Fruit fly (Drosophila melanogaster) whole organism, wandering third instar larva: ENCODE results near the gene CG4080.
A peak's percentile ranks its signal among the peaks of the same experiment; 100 is the strongest.

Source experiments
- GATAd ChIP-seq: sonication (Bioruptor generic); optimal IDR thresholded peaks from 2 replicates; lab custom pipeline; 2016; ENCODE audit warnings: missing biosample characterization, missing genetic modification characterization
- Hr83 ChIP-seq: fragments of 200-300 bp; sonication (Bioruptor generic); optimal IDR thresholded peaks from 2 replicates; lab custom pipeline; 2016; ENCODE audit warnings: missing biosample characterization, mild to moderate bottlenecking, missing genetic modification characterization, moderate library complexity; ENCODE audit not compliant: poor library complexity, severe bottlenecking
- OdsH ChIP-seq: fragments of 200-800 bp; sonication (Bioruptor generic); optimal IDR thresholded peaks from 2 replicates; lab custom pipeline; 2016; ENCODE audit warnings: missing biosample characterization, mild to moderate bottlenecking, missing genetic modification characterization
- Sp1 ChIP-seq: fragments of 200-800 bp; sonication (Bioruptor generic); optimal IDR thresholded peaks from 3 replicates; lab custom pipeline; 2019; ENCODE audit warnings: missing biosample characterization, mild to moderate bottlenecking, missing genetic modification characterization, moderate library complexity
- brk ChIP-seq: fragments of 200-800 bp; sonication (Bioruptor generic); optimal IDR thresholded peaks from 2 replicates; lab custom pipeline; 2016; ENCODE audit warnings: missing biosample characterization, mild to moderate bottlenecking, missing genetic modification characterization
- dsf ChIP-seq: sonication (Bioruptor generic); optimal IDR thresholded peaks from 2 replicates; lab custom pipeline; 2016; ENCODE audit warnings: missing biosample characterization, missing genetic modification characterization, borderline replicate concordance
- lola ChIP-seq: fragments of >200 bp; optimal IDR thresholded peaks from 2 replicates; lab custom pipeline; 2017; ENCODE audit warnings: missing biosample characterization, missing genetic modification characterization
- usp ChIP-seq: fragments of >200 bp; optimal IDR thresholded peaks from 2 replicates; lab custom pipeline; 2017; ENCODE audit warnings: missing biosample characterization, missing genetic modification characterization

dm6 chr3L:9410754-9411423, 11.9 kb upstream of the CG4080 start, which contains the start of the genes CG4022 and Cpsf5:
- TF ChIP-seq lola (GFP tag; lab: Kevin White, UChicago) (no peak), Hr83 (GFP tag; lab: Kevin White, UChicago) (peak; percentile 22), GATAd (GFP tag; lab: Kevin White, UChicago) (peak; percentile 22), Sp1 (peak; percentile 76), OdsH (GFP tag; lab: Kevin White, UChicago) (peak; percentile 77), dsf (peak; percentile 71), brk (GFP tag; lab: Kevin White, UChicago) (peak; percentile 86), usp (GFP tag; lab: Kevin White, UChicago) (no peak)
